Worm (Caenorhabditis elegans) whole organism, young adult: ENCODE data around the gene atf-4.
A peak's percentile ranks its signal among the peaks of the same experiment; 100 is the strongest.

Experiments used
- B0336.3 ChIP-seq: fragments of 200-800 bp; sonication (Bioruptor generic); IDR thresholded peaks from 2 replicates; pipeline ENCODE4 v1.3.6; 2022; ENCODE audit warnings: missing genetic modification characterization, missing compliant biosample characterization
- D2030.7 ChIP-seq: fragments of 200-800 bp; sonication (Bioruptor generic); IDR thresholded peaks from 2 replicates; pipeline ENCODE4 v1.3.6; 2022; ENCODE audit warnings: missing genetic modification reagents, missing genetic modification characterization, missing compliant biosample characterization
- F49E8.2 ChIP-seq: sonication (generic microtip); optimal IDR thresholded peaks from 3 replicates; lab custom pipeline; 2017; ENCODE audit warnings: missing genetic modification characterization, mild to moderate bottlenecking, missing compliant biosample characterization, antibody characterized with exemption, moderate library complexity; ENCODE audit not compliant: insufficient read depth
- F57C9.4 ChIP-seq: sonication (generic microtip); optimal IDR thresholded peaks from 2 replicates; lab custom pipeline; 2017; ENCODE audit warnings: mild to moderate bottlenecking, missing genetic modification characterization, missing compliant biosample characterization
- K11D2.4 ChIP-seq: fragments of 200-800 bp; sonication (Bioruptor generic); IDR thresholded peaks from 2 replicates; pipeline ENCODE4 v1.3.6; 2022; ENCODE audit warnings: missing genetic modification reagents, missing genetic modification characterization, missing compliant biosample characterization
- K12H6.12 ChIP-seq: fragments of 200-800 bp; sonication (Bioruptor generic); optimal IDR thresholded peaks from 2 replicates; lab custom pipeline; 2018; ENCODE audit warnings: mild to moderate bottlenecking, missing genetic modification characterization, missing compliant biosample characterization
- T26A5.8 ChIP-seq: sonication (generic microtip); optimal IDR thresholded peaks from 2 replicates; lab custom pipeline; 2016; ENCODE audit warnings: missing genetic modification characterization, missing compliant biosample characterization
- Y53G8AR.9 ChIP-seq: fragments of 200-800 bp; sonication (Bioruptor generic); conservative IDR thresholded peaks from 2 replicates; pipeline ENCODE4 v1.3.6; 2022; ENCODE audit warnings: missing genetic modification reagents, missing genetic modification characterization, missing compliant biosample characterization
- Y95B8A.8 ChIP-seq: fragments of 200-800 bp; sonication (Bioruptor generic); IDR thresholded peaks from 2 replicates; pipeline ENCODE4 v1.3.6; 2022; ENCODE audit warnings: missing genetic modification reagents, missing genetic modification characterization, missing compliant biosample characterization
- ama-1 ChIP-seq, 3 experiments: fragments of 150-350 bp in 1 of 3; sonication (generic microtip) in 2 of 3; optimal IDR thresholded peaks; 2 replicates each; lab custom pipeline; 2014 to 2018; ENCODE audit warnings: missing biosample characterization in 2 of 3, missing genetic modification characterization in 2 of 3, missing genetic modification reagents in 2 of 3
- attf-3 ChIP-seq: fragments of 200-800 bp; sonication (Bioruptor generic); conservative IDR thresholded peaks from 2 replicates; pipeline ENCODE4 v1.3.6; 2022; ENCODE audit warnings: missing genetic modification reagents, missing genetic modification characterization, missing compliant biosample characterization
- attf-6 ChIP-seq: fragments of 200-800 bp; sonication (Bioruptor generic); IDR thresholded peaks from 2 replicates; pipeline ENCODE4 v1.3.6; 2022; ENCODE audit warnings: missing genetic modification reagents, missing genetic modification characterization, missing compliant biosample characterization
- cebp-1 ChIP-seq, 2 experiments: fragments of 200-800 bp in 1 of 2; sonication (Bioruptor generic) in 1 of 2; sonication (generic microtip) in 1 of 2; IDR thresholded peaks in 1 of 2; optimal IDR thresholded peaks in 1 of 2; 2 replicates each; pipeline versions ENCODE4 v1.3.6 to Lab custom; 2017 to 2022; ENCODE audit warnings: missing compliant biosample characterization in 2 of 2, missing genetic modification characterization in 2 of 2, mild to moderate bottlenecking in 1 of 2, missing genetic modification reagents in 1 of 2, moderate library complexity in 1 of 2
- ceh-79 ChIP-seq: sonication (generic microtip); optimal IDR thresholded peaks from 2 replicates; lab custom pipeline; 2017; ENCODE audit warnings: mild to moderate bottlenecking, missing genetic modification characterization, missing compliant biosample characterization
- egl-44 ChIP-seq: fragments of 200-800 bp; sonication (Bioruptor generic); IDR thresholded peaks from 2 replicates; pipeline ENCODE4 v1.3.6; 2022; ENCODE audit warnings: missing genetic modification reagents, missing genetic modification characterization, missing compliant biosample characterization
- ekl-4 ChIP-seq: fragments of 200-800 bp; sonication (Bioruptor generic); IDR thresholded peaks from 2 replicates; pipeline ENCODE4 v1.3.6; 2022; ENCODE audit warnings: missing genetic modification reagents, missing genetic modification characterization, missing compliant biosample characterization
- fkh-3 ChIP-seq: sonication (generic microtip); optimal IDR thresholded peaks from 2 replicates; lab custom pipeline; 2016; ENCODE audit warnings: mild to moderate bottlenecking, missing genetic modification characterization, missing compliant biosample characterization
- him-1 ChIP-seq: sonication (generic microtip); optimal IDR thresholded peaks from 2 replicates; lab custom pipeline; 2016; ENCODE audit warnings: missing genotype, missing genetic modification reagents, missing genetic modification characterization, missing compliant biosample characterization
- hlh-26 ChIP-seq: fragments of 200-800 bp; sonication (Bioruptor generic); conservative IDR thresholded peaks from 2 replicates; pipeline ENCODE4 v1.3.6; 2022; ENCODE audit warnings: missing genetic modification reagents, missing genetic modification characterization, missing compliant biosample characterization
- hmg-1.2 ChIP-seq: fragments of 200-800 bp; sonication (Bioruptor generic); IDR thresholded peaks from 2 replicates; pipeline ENCODE4 v1.3.6; 2022; ENCODE audit warnings: missing genetic modification reagents, missing genetic modification characterization, missing compliant biosample characterization
- hsf-1 ChIP-seq: fragments of 200-800 bp; sonication (Bioruptor generic); IDR thresholded peaks from 2 replicates; pipeline ENCODE4 v1.3.6; 2022; ENCODE audit warnings: missing genetic modification reagents, missing genetic modification characterization, missing compliant biosample characterization
- lag-1 ChIP-seq: fragments of 200-800 bp; sonication (Bioruptor generic); IDR thresholded peaks from 2 replicates; pipeline ENCODE4 v1.3.6; 2022; ENCODE audit warnings: missing genetic modification reagents, missing genetic modification characterization, missing compliant biosample characterization
- let-526 ChIP-seq: fragments of 200-800 bp; sonication (Bioruptor generic); IDR thresholded peaks from 2 replicates; pipeline ENCODE4 v1.3.6; 2022; ENCODE audit warnings: missing genetic modification reagents, missing genetic modification characterization, missing compliant biosample characterization
- let-607 ChIP-seq, 2 experiments: fragments of 200-800 bp in 1 of 2; sonication (Bioruptor generic) in 1 of 2; sonication (generic microtip) in 1 of 2; optimal IDR thresholded peaks; 2 replicates each; lab custom pipeline; 2016 to 2018; ENCODE audit warnings: mild to moderate bottlenecking in 2 of 2, missing compliant biosample characterization in 2 of 2, missing genetic modification characterization in 2 of 2, moderate library complexity in 2 of 2, missing genotype in 1 of 2
- lin-35 ChIP-seq, 3 experiments: fragments of 150-350 bp in 2 of 3; sonication (generic microtip) in 1 of 3; optimal IDR thresholded peaks; 2 replicates each; lab custom pipeline; 2014 to 2018; ENCODE audit warnings: missing biosample characterization in 3 of 3, missing genetic modification characterization in 3 of 3, missing genetic modification reagents in 3 of 3
- lin-40 ChIP-seq: sonication (generic microtip); optimal IDR thresholded peaks from 2 replicates; lab custom pipeline; 2016; ENCODE audit warnings: missing genetic modification characterization, mild to moderate bottlenecking, missing compliant biosample characterization, missing genotype, missing genetic modification reagents
- lin-54 ChIP-seq: fragments of 200-800 bp; sonication (Bioruptor generic); optimal IDR thresholded peaks from 2 replicates; lab custom pipeline; 2018; ENCODE audit warnings: mild to moderate bottlenecking, missing genetic modification characterization, missing compliant biosample characterization
- lir-1 ChIP-seq: fragments of 200-800 bp; sonication (Bioruptor generic); conservative IDR thresholded peaks from 2 replicates; pipeline ENCODE4 v1.3.6; 2022; ENCODE audit warnings: missing genetic modification reagents, missing genetic modification characterization, missing compliant biosample characterization
- madf-3 ChIP-seq: fragments of 200-800 bp; sonication (Bioruptor generic); IDR thresholded peaks from 2 replicates; pipeline ENCODE4 v1.3.6; 2022; ENCODE audit warnings: missing genetic modification reagents, missing genetic modification characterization, missing compliant biosample characterization
- madf-6 ChIP-seq: fragments of 200-800 bp; sonication (Bioruptor generic); IDR thresholded peaks from 2 replicates; pipeline ENCODE4 v1.3.6; 2022; ENCODE audit warnings: missing genetic modification reagents, missing genetic modification characterization, missing compliant biosample characterization
- madf-8 ChIP-seq: fragments of 200-800 bp; sonication (Bioruptor generic); conservative IDR thresholded peaks from 2 replicates; pipeline ENCODE4 v1.3.6; 2022; ENCODE audit warnings: missing genetic modification reagents, missing genetic modification characterization, missing compliant biosample characterization
- nfya-1 ChIP-seq: sonication (generic microtip); optimal IDR thresholded peaks from 2 replicates; lab custom pipeline; 2017; ENCODE audit warnings: antibody characterized with exemption, missing compliant biosample characterization, missing genetic modification characterization, borderline replicate concordance; ENCODE audit not compliant: insufficient read depth
- nfya-2 ChIP-seq: fragments of 200-800 bp; sonication (Bioruptor generic); IDR thresholded peaks from 2 replicates; pipeline ENCODE4 v1.3.6; 2022; ENCODE audit warnings: missing genetic modification reagents, missing genetic modification characterization, missing compliant biosample characterization
- nfyb-1 ChIP-seq: fragments of 200-800 bp; sonication (Bioruptor generic); IDR thresholded peaks from 2 replicates; pipeline ENCODE4 v1.3.6; 2022; ENCODE audit warnings: missing genetic modification reagents, missing genetic modification characterization, missing compliant biosample characterization
- pbrm-1 ChIP-seq: fragments of 200-800 bp; sonication (Bioruptor generic); IDR thresholded peaks from 2 replicates; pipeline ENCODE4 v1.3.6; 2022; ENCODE audit warnings: missing genetic modification reagents, missing genetic modification characterization, missing compliant biosample characterization
- rec-8 ChIP-seq, 2 experiments: sonication (generic microtip); optimal IDR thresholded peaks; 2 replicates each; lab custom pipeline; 2016; ENCODE audit warnings: mild to moderate bottlenecking in 2 of 2, missing genetic modification characterization in 2 of 2, missing genetic modification reagents in 2 of 2, missing genotype in 2 of 2, missing biosample characterization in 1 of 2, missing compliant biosample characterization in 1 of 2, moderate library complexity in 1 of 2
- repo-1 ChIP-seq: sonication (generic microtip); optimal IDR thresholded peaks from 2 replicates; lab custom pipeline; 2017; ENCODE audit warnings: mild to moderate bottlenecking, missing genetic modification characterization, missing compliant biosample characterization
- sea-2 ChIP-seq: fragments of 200-800 bp; sonication (Bioruptor generic); IDR thresholded peaks from 2 replicates; pipeline ENCODE4 v1.3.6; 2022; ENCODE audit warnings: missing genetic modification characterization, missing compliant biosample characterization
- snpc-3.4 ChIP-seq: sonication (generic microtip); optimal IDR thresholded peaks from 2 replicates; lab custom pipeline; 2017; ENCODE audit warnings: missing genetic modification characterization, mild to moderate bottlenecking, missing compliant biosample characterization, antibody characterized with exemption, moderate library complexity, missing genotype, missing genetic modification reagents
- sptf-2 ChIP-seq: fragments of 200-800 bp; sonication (Bioruptor generic); optimal IDR thresholded peaks from 2 replicates; lab custom pipeline; 2018; ENCODE audit warnings: mild to moderate bottlenecking, missing genetic modification characterization, missing compliant biosample characterization
- tbp1 ChIP-seq: fragments of 200-800 bp; sonication (Bioruptor generic); optimal IDR thresholded peaks from 2 replicates; lab custom pipeline; 2018; ENCODE audit warnings: mild to moderate bottlenecking, missing genetic modification characterization, missing compliant biosample characterization
- tbx-9 ChIP-seq: sonication (generic microtip); optimal IDR thresholded peaks from 2 replicates; lab custom pipeline; 2016; ENCODE audit warnings: borderline replicate concordance, missing genetic modification characterization, inconsistent platforms, missing compliant biosample characterization
- tlf-1 ChIP-seq: fragments of 200-800 bp; sonication (Bioruptor generic); optimal IDR thresholded peaks from 2 replicates; lab custom pipeline; 2018; ENCODE audit warnings: mild to moderate bottlenecking, missing genetic modification characterization, missing compliant biosample characterization
- zim-3 ChIP-seq: sonication (generic microtip); optimal IDR thresholded peaks from 2 replicates; lab custom pipeline; 2017; ENCODE audit warnings: mild to moderate bottlenecking, missing genetic modification characterization, moderate library complexity, missing compliant biosample characterization
- ztf-18 ChIP-seq: sonication (generic microtip); optimal IDR thresholded peaks from 2 replicates; lab custom pipeline; 2016; ENCODE audit warnings: missing genotype, mild to moderate bottlenecking, missing genetic modification characterization, missing compliant biosample characterization
- ztf-22 ChIP-seq: fragments of 200-800 bp; sonication (Bioruptor generic); optimal IDR thresholded peaks from 2 replicates; lab custom pipeline; 2018; ENCODE audit warnings: mild to moderate bottlenecking, missing genetic modification characterization, moderate library complexity, missing compliant biosample characterization

atf-4 gene

DNA sequence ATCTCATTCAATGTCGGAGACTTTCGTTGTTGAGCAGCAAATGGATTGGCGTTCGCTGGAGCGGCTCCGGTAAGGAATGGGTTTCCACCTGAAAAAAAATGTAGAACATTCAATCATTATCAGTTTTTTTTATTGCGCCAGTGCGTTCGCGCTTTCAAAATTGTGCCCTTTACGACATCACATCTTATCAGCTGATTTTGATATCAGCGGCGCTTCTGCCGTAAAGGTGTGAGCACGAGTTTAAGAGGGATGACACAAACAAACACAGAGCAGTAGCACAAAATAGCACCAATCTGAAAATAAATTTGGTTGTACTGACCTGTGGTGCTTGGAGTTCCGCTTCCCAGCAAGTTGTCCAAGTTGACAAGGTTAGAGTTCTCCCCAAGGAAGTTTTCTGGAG lies 6.1 kb upstream of the atf-4 start (continued):
- TF ChIP-seq nfya-2 (GFP tag; lab: Robert Waterston, UW) (no peak), K11D2.4 (GFP tag; lab: Robert Waterston, UW) (peak; percentile 34; the same call in 1 of the 2 replicates), nfya-1 (no peak), hmg-1.2 (GFP tag; lab: Robert Waterston, UW) (no peak), lin-35 (GFP tag; optimal IDR thresholded peaks at IDR 0.05; lab: Kevin White, UChicago) (no peak), D2030.7 (GFP tag; lab: Robert Waterston, UW) (no peak), hlh-26 (GFP tag; lab: Robert Waterston, UW) (no peak), K12H6.12 (tag; lab: Kevin White, UChicago) (no peak), ama-1 (optimal IDR thresholded peaks at IDR 0.05; lab: Kevin White, UChicago) (no peak), ama-1 (GFP tag; optimal IDR thresholded peaks at IDR 0.05; lab: Kevin White, UChicago) (no peak), lin-54 (GFP tag; lab: Kevin White, UChicago) (peak; percentile 19), tbx-9 (tag; lab: Kevin White, UChicago) (no peak), ztf-18 (no peak), F57C9.4 (tag; lab: Kevin White, UChicago) (no peak), sptf-2 (GFP tag; lab: Kevin White, UChicago) (no peak), attf-6 (GFP tag; lab: Robert Waterston, UW) (no peak), ceh-79 (tag; lab: Kevin White, UChicago) (no peak), let-607 (tag; optimal IDR thresholded peaks at IDR 0.05; lab: Kevin White, UChicago) (no peak), rec-8 (tag; optimal IDR thresholded peaks at IDR 0.05; lab: Kevin White, UChicago) (no peak), pbrm-1 (no peak), fkh-3 (tag; lab: Kevin White, UChicago) (no peak), let-526 (no peak), nfyb-1 (GFP tag; lab: Robert Waterston, UW) (no peak), hsf-1 (GFP tag; lab: Robert Waterston, UW) (no peak), tbp1 (GFP tag; lab: Kevin White, UChicago) (no peak), egl-44 (GFP tag; lab: Robert Waterston, UW) (no peak), tlf-1 (GFP tag; lab: Kevin White, UChicago) (peak; percentile 26), lir-1 (GFP tag; lab: Robert Waterston, UW) (peak; percentile 13; the same call in 1 of the 2 replicates), ekl-4 (no peak; the same call in 1 of the 2 replicates), him-1 (no peak), snpc-3.4 (no peak), B0336.3 (GFP tag; lab: Robert Waterston, UW) (no peak), sea-2 (GFP tag; lab: Robert Waterston, UW) (0 out of 2 replicates have a peak, but pooled peaks have one; percentile 27), attf-3 (no peak), ztf-22 (GFP tag; lab: Kevin White, UChicago) (no peak), lag-1 (GFP tag; lab: Robert Waterston, UW) (0 out of 2 replicates have a peak, but pooled peaks have one; percentile 38), Y95B8A.8 (no peak)

DNA sequence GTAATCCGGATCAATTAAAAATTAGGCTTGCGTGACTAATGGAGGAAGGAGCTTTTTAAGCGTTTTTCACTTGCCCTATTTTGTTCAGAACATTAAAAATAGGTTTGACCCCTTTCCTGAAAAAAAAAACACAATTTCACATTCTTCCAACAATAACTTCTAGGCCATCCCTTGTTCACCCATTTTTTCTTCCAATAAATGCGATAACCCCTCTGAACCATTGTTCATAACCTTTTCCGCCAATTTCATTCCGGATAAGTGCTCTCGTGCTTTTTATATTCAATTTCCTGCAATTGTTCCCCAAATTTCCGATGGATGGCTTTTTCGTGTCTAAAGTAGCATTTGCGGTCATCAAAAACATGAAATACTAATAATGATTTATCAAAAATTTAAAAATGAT lies 4.8 kb upstream of the atf-4 start:
- no peak for TF ChIP-seq cebp-1 (GFP tag; IDR thresholded peaks at IDR 0.05; lab: Robert Waterston, UW)
- TF ChIP-seq cebp-1 (tag; optimal IDR thresholded peaks at IDR 0.05; lab: Kevin White, UChicago) = peak; percentile 63
- TF ChIP-seq nfyb-1 (GFP tag; lab: Robert Waterston, UW) = peak; percentile 54; the same call in 1 of the 2 replicates
- peak; percentile 33 for TF ChIP-seq madf-6
- peak; percentile 44 for TF ChIP-seq repo-1 (tag; lab: Kevin White, UChicago)
- peak; percentile 28 for TF ChIP-seq F57C9.4 (tag; lab: Kevin White, UChicago)
- peak; percentile 4 for TF ChIP-seq lin-40 (tag; lab: Kevin White, UChicago)
- 0 out of 2 replicates have a peak, but pooled peaks have one; percentile 18 for TF ChIP-seq pbrm-1
- peak; percentile 46; the same call in 1 of the 2 replicates for TF ChIP-seq B0336.3 (GFP tag; lab: Robert Waterston, UW)
- no peak for TF ChIP-seq T26A5.8 (tag; lab: Kevin White, UChicago)
- TF ChIP-seq madf-3 (GFP tag; lab: Robert Waterston, UW) = 0 out of 2 replicates have a peak, but pooled peaks have one; percentile 13
- no peak for TF ChIP-seq madf-8
- peak; percentile 23 for TF ChIP-seq zim-3 (tag; lab: Kevin White, UChicago)
- TF ChIP-seq F49E8.2 (tag; lab: Kevin White, UChicago) = no peak
- 0 out of 2 replicates have a peak, but pooled peaks have one; percentile 13 for TF ChIP-seq Y53G8AR.9 (GFP tag; lab: Robert Waterston, UW)
